Worm (Caenorhabditis elegans) whole organism, dauer: ENCODE measurements around the gene Y38H8A.1.

Experiments used
- unc-62 ChIP-seq: sonication (generic microtip); optimal IDR thresholded peaks from 2 replicates; lab custom pipeline; 2017; ENCODE audit warnings: missing biosample characterization, missing genetic modification reagents, missing genetic modification characterization

Gene Y38H8A.1

DNA sequence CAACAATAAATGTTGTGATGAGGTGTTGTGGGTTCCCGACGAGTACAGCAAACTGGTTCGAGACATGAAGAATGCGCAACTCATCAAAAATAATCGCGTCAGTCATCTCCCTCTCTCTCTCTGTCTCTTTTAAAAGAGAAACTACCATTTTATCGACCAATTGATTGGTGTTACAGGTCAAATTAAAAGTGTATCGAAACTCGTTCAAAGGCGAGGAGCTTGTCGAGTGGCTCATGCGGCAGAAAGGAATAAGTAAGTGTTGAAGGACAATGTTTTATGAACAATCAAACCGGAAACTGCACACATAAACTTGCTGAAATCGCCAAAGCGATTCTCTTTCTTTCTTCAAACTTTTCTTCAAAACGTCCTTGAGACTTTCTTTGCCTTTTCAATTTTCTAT lies 11.2 kb downstream of the Y38H8A.1 start:
- no peak for TF ChIP-seq unc-62

DNA sequence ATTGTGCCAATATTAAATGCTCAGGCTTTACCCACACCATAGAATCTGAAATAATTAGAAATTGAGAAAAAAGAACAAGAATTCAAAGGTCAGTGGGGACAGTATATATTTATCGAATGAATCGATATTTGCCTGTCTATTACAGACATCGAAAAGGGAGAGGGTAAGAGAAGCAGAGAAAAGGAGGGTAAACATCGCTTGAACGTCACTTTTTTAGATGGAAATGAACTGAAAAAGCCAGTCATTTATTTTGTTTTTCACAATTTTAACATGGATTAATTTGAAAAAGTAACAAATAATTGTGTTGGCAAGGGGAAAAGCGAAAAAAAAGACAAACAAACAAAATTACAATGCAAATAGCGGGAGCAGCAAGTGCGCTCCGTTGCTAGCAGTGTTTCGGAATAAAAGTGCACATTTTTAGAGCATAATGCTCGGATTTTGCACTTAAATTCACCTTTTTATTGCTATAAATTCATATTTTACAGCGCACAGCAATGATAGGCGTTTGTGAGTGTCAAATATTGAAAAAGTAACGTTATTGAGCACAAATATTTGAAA lies 20.3 kb downstream of the Y38H8A.1 start, which contains the start of gene tbc-9:
tbc-9 (minus strand) TSS at position 51 of the 558 bp plus-strand sequence.
- TF ChIP-seq unc-62: no peak

DNA sequence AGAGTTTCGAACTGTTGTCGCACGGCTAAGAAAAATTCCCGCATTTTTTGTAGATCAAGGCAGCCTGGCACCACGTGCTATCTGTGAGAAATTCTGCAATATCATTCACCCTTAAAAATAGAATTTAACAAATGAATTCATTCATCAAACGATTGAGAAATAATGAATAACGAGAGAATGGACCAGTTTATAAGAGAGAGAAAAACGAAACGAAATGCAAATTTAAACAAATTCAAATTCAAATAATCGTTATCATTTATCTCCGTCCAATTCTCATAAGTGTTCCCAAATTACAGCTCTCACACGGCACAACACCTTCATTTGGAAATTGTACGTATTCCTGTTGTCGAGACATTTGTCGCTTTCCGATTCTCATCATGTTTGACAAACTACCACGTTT lies 22.6 kb downstream of the Y38H8A.1 start, which contains the start of gene seld-1:
seld-1 (plus strand) TSS at position 301 of the 400 bp plus-strand sequence.
- TF ChIP-seq unc-62: no peak

DNA sequence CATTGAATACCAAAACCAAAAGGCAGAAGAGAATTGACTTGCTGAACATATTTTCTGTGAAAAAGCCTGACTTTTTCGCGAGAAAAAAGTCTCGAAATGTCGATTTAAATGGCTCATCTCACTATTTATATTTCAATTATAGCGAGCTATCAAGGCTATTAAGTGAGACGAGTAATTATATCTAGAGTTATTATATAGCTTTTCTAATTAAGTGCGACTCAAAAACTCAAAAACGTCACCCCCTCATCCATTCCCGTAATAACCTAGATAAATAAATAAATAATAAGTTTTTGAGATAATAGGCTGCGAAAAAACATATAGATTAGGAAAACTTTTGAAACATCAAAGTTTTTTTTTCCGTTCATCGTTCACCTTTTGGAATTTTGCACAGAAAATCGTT lies 23.1 kb downstream of the Y38H8A.1 start, which contains the start of gene nlp-17:
nlp-17 (minus strand) TSS at position 101 of the 400 bp plus-strand sequence.
- no peak for TF ChIP-seq unc-62

DNA sequence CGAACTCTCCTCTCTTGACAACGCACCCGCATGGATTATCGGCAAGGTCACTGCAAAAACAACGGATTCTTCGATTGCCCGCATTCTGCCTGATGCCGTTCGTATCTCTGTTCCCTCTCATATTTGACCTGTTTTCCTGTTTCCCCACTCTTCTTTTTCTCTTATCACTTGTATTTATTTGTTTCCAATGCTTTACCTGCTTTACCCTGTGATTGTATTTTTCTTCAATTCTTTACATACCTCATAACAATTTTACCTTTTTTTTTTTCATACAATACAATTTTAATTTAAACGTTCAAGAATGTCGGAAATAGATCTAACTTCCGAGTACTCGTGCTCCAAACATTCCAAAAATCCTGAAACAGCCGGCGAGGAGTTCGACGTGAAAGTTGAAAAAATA lies 26.4 kb downstream of the Y38H8A.1 start, which contains the start of gene afmd-2:
afmd-2 (plus strand) TSS at position 301 of the 400 bp plus-strand sequence.
- TF ChIP-seq unc-62: no peak

DNA sequence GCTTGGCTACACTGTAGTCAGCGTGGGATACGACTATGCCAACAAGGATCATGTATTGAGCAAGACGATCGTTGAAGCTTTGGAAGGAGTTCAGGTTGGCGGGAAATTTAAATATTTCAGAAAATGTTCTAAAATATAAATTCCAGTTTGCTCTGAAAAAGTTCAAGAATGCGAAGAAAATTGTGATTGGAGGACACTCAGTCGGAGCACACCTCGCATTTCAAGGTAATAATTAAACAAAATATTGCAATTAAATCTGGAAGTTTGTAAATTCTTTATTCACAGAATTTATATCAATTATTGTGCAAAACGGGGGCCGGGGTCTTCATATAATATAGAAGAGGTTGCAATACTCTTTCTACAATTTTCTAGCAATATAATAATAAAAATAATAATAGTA lies 27.5 kb downstream of the Y38H8A.1 start:
- no peak for TF ChIP-seq unc-62

DNA sequence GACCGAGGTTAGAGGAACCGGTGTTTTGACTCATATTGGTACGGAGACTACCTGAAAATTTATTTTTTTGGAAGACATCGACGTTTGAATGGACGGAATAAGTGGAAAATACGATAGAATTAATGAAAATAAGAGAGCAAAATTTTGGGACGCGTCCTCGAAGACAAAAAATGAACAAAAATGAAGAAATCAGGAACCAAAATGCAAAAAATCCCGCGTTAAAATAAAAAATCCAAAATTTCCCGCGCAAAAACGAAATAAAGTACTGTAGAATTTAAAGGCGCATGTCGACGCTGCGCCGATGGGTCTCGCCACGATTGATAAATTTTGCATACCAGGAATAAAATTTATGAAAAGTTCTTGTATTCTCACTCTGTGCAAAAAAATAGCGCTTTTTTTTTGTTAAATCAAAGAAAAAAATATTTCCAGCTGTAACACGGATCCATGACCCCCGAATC lies 29.6 kb downstream of the Y38H8A.1 start, which contains the start of gene puf-3:
puf-3 (minus strand) TSS at position 51 of the 458 bp plus-strand sequence.
- no peak for TF ChIP-seq unc-62

DNA sequence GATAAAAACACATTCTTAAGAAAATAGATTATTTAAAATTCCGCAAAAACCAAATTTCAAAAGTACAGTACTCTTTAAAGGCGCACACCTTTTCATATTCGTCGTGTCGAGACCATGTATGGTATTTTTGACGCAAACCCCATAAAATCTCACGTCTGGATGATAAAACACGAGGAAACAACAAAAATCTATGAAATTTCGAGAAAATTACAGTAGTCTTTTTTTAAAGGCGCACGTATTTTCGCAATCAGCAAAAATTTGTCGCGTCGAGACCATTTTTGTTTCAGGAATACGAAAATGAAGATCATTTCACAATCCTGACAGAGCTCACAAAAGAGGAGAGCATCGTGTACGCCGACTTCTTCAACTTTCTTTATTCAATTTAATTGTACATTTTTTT lies 30.4 kb downstream of the Y38H8A.1 start:
- TF ChIP-seq unc-62: no peak

DNA sequence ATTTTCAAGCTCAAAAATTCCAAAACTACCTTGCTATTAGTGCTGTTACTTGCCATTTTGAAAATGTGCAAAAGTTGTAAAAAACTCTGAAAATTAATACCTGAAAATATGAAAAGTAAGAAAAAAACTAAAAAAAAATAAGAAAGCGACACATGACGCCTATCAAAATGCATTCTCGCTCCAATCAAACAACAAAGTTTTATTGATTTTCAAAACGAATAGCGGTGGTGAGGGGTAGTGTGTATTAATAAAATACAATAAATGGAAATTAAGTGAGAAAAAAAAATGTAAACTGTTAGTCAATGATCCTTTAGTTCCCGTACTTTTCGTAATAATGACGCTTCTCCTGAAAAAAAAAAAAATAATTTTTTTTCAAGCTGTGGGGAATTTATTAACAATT lies 39.2 kb downstream of the Y38H8A.1 start, which contains the start of gene dcap-2:
dcap-2 (minus strand) TSS at position 86 of the 400 bp plus-strand sequence.
- no peak for TF ChIP-seq unc-62

DNA sequence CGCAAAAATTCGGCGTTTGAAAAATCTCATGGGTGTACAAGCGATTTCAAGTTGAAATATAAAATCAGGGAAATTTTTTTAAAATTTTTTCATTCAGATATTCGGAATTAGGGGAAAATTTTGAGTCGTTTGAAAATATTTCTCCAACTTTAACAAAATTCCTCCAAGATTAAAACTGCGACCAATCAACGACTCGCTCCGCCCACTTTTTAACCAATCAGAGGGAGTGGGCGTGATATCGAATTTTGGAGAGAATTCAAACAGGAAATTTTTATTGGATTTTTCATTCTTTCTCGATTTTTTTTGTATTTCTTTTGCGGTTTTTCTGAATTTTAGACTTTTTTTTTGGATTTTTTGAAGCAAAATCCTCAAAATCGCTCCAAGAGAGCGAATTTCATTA lies 42.7 kb downstream of the Y38H8A.1 start:
- no peak for TF ChIP-seq unc-62
